Fruit fly (Drosophila melanogaster) ovary, adult (tissue): ENCODE data around the gene SamDC.

Experiments
- CG17801 ChIP-seq: fragments of 200-800 bp; optimal IDR thresholded peaks from 2 replicates; lab custom pipeline; 2019; ENCODE audit warnings: missing biosample characterization, mild to moderate bottlenecking, missing genetic modification characterization, moderate library complexity; ENCODE audit not compliant: partially characterized antibody

The SamDC gene

DNA sequence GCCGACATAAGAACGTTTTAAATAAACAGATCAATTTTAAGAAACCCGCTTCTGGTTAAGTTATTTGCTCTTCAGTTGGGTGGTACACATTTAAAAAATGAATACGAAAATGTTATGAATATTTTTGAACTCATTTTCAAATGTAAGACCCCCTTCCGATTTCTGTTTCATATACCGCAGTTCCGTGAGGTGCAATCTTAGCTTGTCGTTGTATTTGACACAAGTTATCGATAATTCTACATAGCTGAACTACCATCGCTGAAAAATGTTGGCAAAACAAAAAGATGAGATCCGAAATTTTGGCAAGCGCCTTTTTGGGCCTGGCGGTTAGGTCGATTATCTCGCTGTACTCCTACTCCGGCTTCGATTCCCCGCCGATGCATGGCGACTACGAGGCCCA is 40.6 kb downstream of the SamDC start, which contains the start of gene gny:
TSS of gene gny (plus strand) at position 239 of the 400 bp plus-strand sequence.
- no peak for TF ChIP-seq CG17801

DNA sequence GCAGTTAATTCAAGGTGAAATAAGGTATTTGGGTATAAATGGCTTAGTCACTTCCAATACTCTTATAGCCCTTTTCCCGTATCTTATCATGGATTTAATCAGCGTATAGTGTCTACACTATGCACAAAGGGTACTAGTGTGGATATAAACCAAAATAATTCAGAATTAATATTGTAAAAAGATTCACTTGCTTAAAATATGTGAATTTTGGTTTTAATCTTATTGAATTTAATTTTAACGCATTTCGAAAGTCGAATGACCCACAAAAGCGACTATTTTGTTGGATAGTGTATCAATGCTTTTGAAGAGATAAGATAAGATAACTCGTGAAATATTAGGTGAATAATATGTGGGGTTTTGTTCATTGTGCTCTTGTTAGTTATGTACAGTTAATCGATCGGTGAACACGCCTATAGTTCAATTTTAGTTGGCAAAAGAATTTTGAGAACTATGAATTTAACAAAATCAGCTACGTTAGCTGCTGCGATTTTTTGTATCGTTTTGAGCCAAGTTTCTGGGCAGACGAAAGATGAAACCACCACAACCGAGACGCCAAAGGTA is 42.7 kb downstream of the SamDC start, which contains the start of gene CG5096:
TSS of gene CG5096 (plus strand) at position 374 of the 561 bp plus-strand sequence.
- peak; percentile 33 for TF ChIP-seq CG17801

dm6 chr2L:10386208-10386805 is 47.0 kb downstream of the SamDC start, which contains the start of the genes Cdk1 and mRpS7:
Cdk1 (minus strand) TSS chr2L:10386262.
mRpS7 (plus strand) TSS chr2L:10386662.
- TF ChIP-seq CG17801 = peak; percentile 36

DNA sequence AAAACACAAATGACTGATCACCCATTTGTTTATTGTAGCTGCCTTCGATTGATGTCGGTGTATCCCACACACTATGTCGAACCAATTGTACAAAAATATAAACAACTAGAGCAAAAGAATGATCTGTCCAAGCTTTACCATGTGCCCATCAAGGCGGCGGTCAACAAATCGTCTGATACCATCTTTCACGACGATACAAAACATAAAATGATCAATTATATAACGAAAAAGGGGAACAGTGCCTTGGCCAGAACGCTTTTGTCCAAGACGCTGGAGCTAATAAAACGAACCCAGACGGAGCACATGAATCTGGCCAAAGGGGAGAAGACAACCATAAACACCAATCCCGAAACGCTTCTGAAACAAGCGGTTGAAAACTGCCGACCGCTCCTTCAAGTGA is 47.6 kb downstream of the SamDC start:
- TF ChIP-seq CG17801 = no peak

DNA sequence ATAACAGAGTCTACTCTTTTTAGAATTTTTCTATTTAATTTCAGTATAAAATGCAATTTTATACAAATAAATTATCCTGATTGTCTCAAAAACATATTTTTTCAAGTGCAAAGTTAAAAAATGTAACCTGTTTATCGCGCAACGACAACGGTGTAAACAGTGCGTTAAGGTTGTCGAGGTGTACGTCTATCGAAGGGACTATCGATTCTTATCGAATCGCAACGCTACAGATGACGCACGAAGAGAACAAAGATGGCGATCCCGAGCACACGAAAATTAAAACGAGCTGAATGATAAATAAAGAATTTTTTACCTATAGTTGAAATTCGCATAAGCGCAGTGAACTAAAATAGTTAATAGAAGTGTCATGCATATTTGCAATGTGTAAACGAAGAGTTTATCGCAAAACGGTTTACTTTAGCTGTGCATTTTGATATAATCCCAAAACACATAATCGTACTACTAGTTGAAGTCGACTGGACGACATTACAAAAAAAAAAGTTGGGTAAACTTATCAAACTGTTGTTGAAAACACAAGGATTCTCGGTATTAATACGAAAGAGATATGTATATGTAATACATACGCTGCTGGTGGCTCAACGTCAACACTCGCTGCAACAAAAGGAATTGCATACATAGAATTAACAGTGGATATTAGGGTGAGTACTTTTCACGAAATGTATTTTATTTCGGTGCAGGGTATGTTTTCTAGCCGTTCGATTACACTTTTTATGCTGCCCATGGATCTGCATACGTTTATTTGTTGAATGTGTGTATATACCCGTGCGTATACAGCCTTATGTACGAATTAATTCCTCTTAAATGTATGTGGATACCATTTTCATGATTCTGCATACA is 48.8 kb downstream of the SamDC start, which contains the start of gene da:
TSS of gene da (plus strand) at position 237 of the 858 bp plus-strand sequence.
- peak; percentile 41 for TF ChIP-seq CG17801
